Fruit fly (Drosophila melanogaster): Measurements from ENCODE around the gene Ype.

Ype gene

DNA sequence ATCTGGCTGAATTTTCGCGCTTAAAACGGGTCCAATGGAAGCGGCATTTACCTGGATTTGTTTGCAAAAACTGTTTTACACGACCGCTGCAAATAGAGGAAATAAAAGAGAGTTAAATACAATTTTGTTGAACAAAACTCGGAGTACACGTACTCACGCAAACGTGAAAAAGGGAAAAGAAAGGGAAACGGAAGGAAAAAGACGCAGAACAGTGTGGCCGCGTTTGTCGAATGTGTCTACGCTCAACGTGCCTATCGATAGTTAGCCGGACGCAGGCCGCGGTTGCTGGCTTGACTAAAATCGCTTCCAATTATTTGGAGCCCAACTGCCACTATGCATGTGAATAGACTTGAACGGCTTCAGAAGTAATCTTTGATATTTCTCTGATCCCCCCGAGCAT is 49.8 kb downstream of the Ype start, which contains the start of gene RpS15Aa (continued):
- no peak for TF ChIP-seq tll (GFP tag; optimal IDR thresholded peaks at IDR 0.05)
- peak; percentile 59 for TF ChIP-seq E2f1 (GFP tag; IDR thresholded peaks at IDR 0.05)
- peak; percentile 40 for TF ChIP-seq CG13287 (GFP tag; IDR thresholded peaks at IDR 0.05; ENCODE audit: partially characterized antibody)
- TF ChIP-seq Scr (GFP tag; IDR thresholded peaks at IDR 0.05; ENCODE audit: partially characterized antibody), result peak; percentile 29
- TF ChIP-seq CG5245 (GFP tag; optimal IDR thresholded peaks at IDR 0.05), result peak; percentile 60
- peak; percentile 41; the same call in 1 of the 2 replicates for TF ChIP-seq CG32767 (GFP tag; IDR thresholded peaks at IDR 0.05)
- peak; percentile 61 for TF ChIP-seq Atf3 (GFP tag; optimal IDR thresholded peaks at IDR 0.05)
- TF ChIP-seq ci (GFP tag; IDR thresholded peaks at IDR 0.05), result peak; percentile 96
- TF ChIP-seq CG10543 (GFP tag; optimal IDR thresholded peaks at IDR 0.05), result peak; percentile 89
- TF ChIP-seq CG11398 (GFP tag; optimal IDR thresholded peaks at IDR 0.05), result peak; percentile 76
- peak; percentile 70 for TF ChIP-seq unpg (GFP tag; optimal IDR thresholded peaks at IDR 0.05)
- peak in 1 of 2 experiments; percentile 64 for TF ChIP-seq bsh (GFP tag; optimal IDR thresholded peaks at IDR 0.05)
- TF ChIP-seq CG2875 (GFP tag; optimal IDR thresholded peaks at IDR 0.05), result peak; percentile 63
- peak; percentile 66 for TF ChIP-seq CG4707 (GFP tag; optimal IDR thresholded peaks at IDR 0.05)
- peak; percentile 77 for TF ChIP-seq CG42726 (GFP tag; IDR thresholded peaks at IDR 0.05; ENCODE audit: partially characterized antibody)
- peak; percentile 67; the same call in 1 of the 3 replicates for TF ChIP-seq C15 (GFP tag; IDR thresholded peaks at IDR 0.05)
- peak; percentile 39; the same call in 1 of the 2 replicates for TF ChIP-seq crol (GFP tag; IDR thresholded peaks at IDR 0.05)
- TF ChIP-seq toy (GFP tag; IDR thresholded peaks at IDR 0.05), result 0 out of 2 replicates have a peak, but pooled peaks have one; percentile 44
- peak; percentile 32; the same call in 1 of the 3 replicates for TF ChIP-seq vnd (GFP tag; IDR thresholded peaks at IDR 0.05; ENCODE audit: partially characterized antibody)
- peak; percentile 31; the same call in 1 of the 2 replicates for TF ChIP-seq Drgx (GFP tag; IDR thresholded peaks at IDR 0.05)
- peak; percentile 23 for TF ChIP-seq CG6683 (GFP tag; optimal IDR thresholded peaks at IDR 0.05)
- peak; percentile 81 for TF ChIP-seq CG9817 (tag; optimal IDR thresholded peaks at IDR 0.05)
- TF ChIP-seq CG1792 (GFP tag; optimal IDR thresholded peaks at IDR 0.05), result peak; percentile 45
- TF ChIP-seq CG12299 (tag; optimal IDR thresholded peaks at IDR 0.05), result peak; percentile 42
- peak; percentile 39 for TF ChIP-seq ems (GFP tag; optimal IDR thresholded peaks at IDR 0.05)
- TF ChIP-seq nerfin-1 (tag; optimal IDR thresholded peaks at IDR 0.05), result peak; percentile 35
- peak; percentile 38; the same call in 1 of the 2 replicates for TF ChIP-seq Lim3 (GFP tag; IDR thresholded peaks at IDR 0.05)
- peak; percentile 49 for TF ChIP-seq btn (GFP tag; optimal IDR thresholded peaks at IDR 0.05)
- TF ChIP-seq hbn (GFP tag; IDR thresholded peaks at IDR 0.05; ENCODE audit: partially characterized antibody), result 0 out of 2 replicates have a peak, but pooled peaks have one; percentile 26
- TF ChIP-seq ara (GFP tag; IDR thresholded peaks at IDR 0.05), result peak; percentile 71
- peak; percentile 68 for TF ChIP-seq CG31224 (GFP tag; IDR thresholded peaks at IDR 0.05)
- TF ChIP-seq CG8089 (GFP tag; optimal IDR thresholded peaks at IDR 0.05), result peak; percentile 91
- TF ChIP-seq eve (GFP tag; optimal IDR thresholded peaks at IDR 0.05), result no peak
- TF ChIP-seq kay (GFP tag; optimal IDR thresholded peaks at IDR 0.05), result no peak
- peak; percentile 73 for TF ChIP-seq CG6791 (GFP tag; IDR thresholded peaks at IDR 0.05; ENCODE audit: partially characterized antibody)
- TF ChIP-seq fu2 (GFP tag; optimal IDR thresholded peaks at IDR 0.05), result peak; percentile 44
- TF ChIP-seq CG11247 (GFP tag; IDR thresholded peaks at IDR 0.05), result peak; percentile 77
- TF ChIP-seq gfzf (GFP tag; optimal IDR thresholded peaks at IDR 0.05), result peak; percentile 81
- TF ChIP-seq sima (GFP tag; optimal IDR thresholded peaks at IDR 0.05), result peak; percentile 35
- TF ChIP-seq eyg (GFP tag; optimal IDR thresholded peaks at IDR 0.05), result peak; percentile 76
- TF ChIP-seq CG4282 (GFP tag; optimal IDR thresholded peaks at IDR 0.05), result no peak
- TF ChIP-seq trem (tag; optimal IDR thresholded peaks at IDR 0.05), result peak; percentile 55
- TF ChIP-seq CkIIα-i1 (GFP tag; IDR thresholded peaks at IDR 0.05), result no peak
- TF ChIP-seq dmrt99B (tag; optimal IDR thresholded peaks at IDR 0.05), result peak; percentile 44
- peak; percentile 28 for TF ChIP-seq CG7928 (GFP tag; optimal IDR thresholded peaks at IDR 0.05)
- peak; percentile 54 for TF ChIP-seq Hand (GFP tag; optimal IDR thresholded peaks at IDR 0.05)
- peak; percentile 71 for TF ChIP-seq odd (GFP tag; optimal IDR thresholded peaks at IDR 0.05)
- TF ChIP-seq Fer3 (tag; optimal IDR thresholded peaks at IDR 0.05), result peak; percentile 69
- TF ChIP-seq tap (tag; optimal IDR thresholded peaks at IDR 0.05), result peak; percentile 58
